Worm (Caenorhabditis elegans) whole organism, L1 larva: ENCODE results near the gene ghi-1.

Source experiments
- aha-1 ChIP-seq: fragments of 150-350 bp; optimal IDR thresholded peaks from 2 replicates; lab custom pipeline; 2014; ENCODE audit warnings: missing biosample characterization, missing genetic modification characterization
- lin-35 ChIP-seq, 2 experiments: fragments of 150-350 bp; optimal IDR thresholded peaks; 2 replicates each; lab custom pipeline; 2014; ENCODE audit warnings: missing biosample characterization in 2 of 2, missing genetic modification characterization in 2 of 2, missing genetic modification reagents in 2 of 2
- sox-4 ChIP-seq: sonication (generic microtip); optimal IDR thresholded peaks from 2 replicates; lab custom pipeline; 2016; ENCODE audit warnings: missing genetic modification characterization, missing compliant biosample characterization
- tbx-2 ChIP-seq: sonication (generic microtip); optimal IDR thresholded peaks from 2 replicates; lab custom pipeline; 2016; ENCODE audit warnings: missing genetic modification characterization, missing compliant biosample characterization

- TF ChIP-seq sox-4 (tag; lab: Kevin White, UChicago): no peak
- TF ChIP-seq lin-35 (GFP tag; optimal IDR thresholded peaks at IDR 0.05; lab: Kevin White, UChicago): no peak
- no peak for TF ChIP-seq aha-1
- no peak for TF ChIP-seq tbx-2 (tag; lab: Kevin White, UChicago)
These were observed 41.5 kb downstream of the ghi-1 start for ce11 chrII:11688011-11688410.
